Worm (Caenorhabditis elegans) whole organism, late embryonic: ENCODE measurements around the gene B0244.7.

Experiments used
- C38D4.7 ChIP-seq: fragments of 200-800 bp; sonication (Bioruptor generic); optimal IDR thresholded peaks from 2 replicates; lab custom pipeline; 2018; ENCODE audit warnings: mild to moderate bottlenecking, missing genetic modification characterization, moderate library complexity, missing compliant biosample characterization
- ahr-1 ChIP-seq: sonication (generic microtip); optimal IDR thresholded peaks from 2 replicates; lab custom pipeline; 2016; ENCODE audit warnings: missing genetic modification characterization, missing compliant biosample characterization
- ama-1 ChIP-seq: fragments of 150-350 bp; optimal IDR thresholded peaks from 2 replicates; lab custom pipeline; 2014
- ceh-2 ChIP-seq: sonication (generic microtip); optimal IDR thresholded peaks from 2 replicates; lab custom pipeline; 2016; ENCODE audit warnings: missing genotype, missing genetic modification characterization, missing compliant biosample characterization
- ceh-24 ChIP-seq: sonication (generic microtip); optimal IDR thresholded peaks from 2 replicates; lab custom pipeline; 2016; ENCODE audit warnings: mild to moderate bottlenecking, missing genetic modification characterization, missing compliant biosample characterization
- ceh-31 ChIP-seq: sonication (generic microtip); optimal IDR thresholded peaks from 2 replicates; lab custom pipeline; 2016; ENCODE audit warnings: missing genetic modification characterization, missing compliant biosample characterization
- ceh-6 ChIP-seq: fragments of 200-800 bp; sonication (Bioruptor generic); optimal IDR thresholded peaks from 2 replicates; lab custom pipeline; 2018; ENCODE audit warnings: mild to moderate bottlenecking, missing genetic modification characterization, missing compliant biosample characterization
- dmd-4 ChIP-seq: sonication (generic microtip); optimal IDR thresholded peaks from 2 replicates; lab custom pipeline; 2016; ENCODE audit warnings: borderline replicate concordance, missing genetic modification characterization, missing compliant biosample characterization
- dve-1 ChIP-seq: sonication (generic microtip); optimal IDR thresholded peaks from 2 replicates; lab custom pipeline; 2017; ENCODE audit warnings: antibody characterized with exemption, mild to moderate bottlenecking, missing genetic modification characterization, missing compliant biosample characterization
- ets-4 ChIP-seq: sonication (generic microtip); optimal IDR thresholded peaks from 2 replicates; lab custom pipeline; 2016; ENCODE audit warnings: missing genetic modification characterization, missing compliant biosample characterization
- lin-11 ChIP-seq: fragments of 200-800 bp; sonication (Bioruptor generic); optimal IDR thresholded peaks from 2 replicates; lab custom pipeline; 2018; ENCODE audit warnings: mild to moderate bottlenecking, missing genetic modification characterization, missing compliant biosample characterization

DNA sequence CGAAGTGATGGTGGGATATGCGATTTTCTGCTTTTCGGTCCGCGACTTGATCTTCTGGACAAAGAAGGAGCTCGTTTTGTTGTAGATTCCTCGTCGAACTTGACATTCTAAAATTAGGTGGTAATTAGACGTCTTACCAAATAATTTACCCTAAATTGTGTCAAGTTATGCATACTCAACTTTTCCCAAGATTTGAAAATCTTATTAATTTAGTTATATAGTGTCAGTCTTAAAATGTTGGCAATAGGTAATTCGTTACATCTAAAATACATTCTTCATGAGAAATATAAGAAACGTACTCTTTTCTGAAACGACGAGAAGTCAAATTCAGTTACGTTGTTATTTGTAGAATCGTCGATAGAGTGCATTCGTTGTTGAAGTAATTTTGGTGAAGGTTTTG, 23.8 kb upstream of the B0244.7 start:
- TF ChIP-seq ahr-1 (tag; lab: Kevin White, UChicago) = no peak
- no peak for TF ChIP-seq ceh-2 (tag; lab: Kevin White, UChicago)
- no peak for TF ChIP-seq ceh-31 (tag; lab: Kevin White, UChicago)
- no peak for TF ChIP-seq dve-1 (tag; lab: Kevin White, UChicago)
- TF ChIP-seq ets-4 = no peak
- no peak for TF ChIP-seq C38D4.7 (GFP tag; lab: Kevin White, UChicago)
- no peak for TF ChIP-seq ceh-24 (tag; lab: Kevin White, UChicago)
- TF ChIP-seq ama-1 = no peak
- TF ChIP-seq dmd-4 (tag; lab: Kevin White, UChicago) = no peak
- no peak for TF ChIP-seq ceh-6 (GFP tag; lab: Kevin White, UChicago)
- no peak for TF ChIP-seq lin-11 (tag; lab: Kevin White, UChicago)
